Worm (Caenorhabditis elegans) whole organism, L1 larva: ENCODE results near the gene F41H8.2.

Source experiments
- alr-1 ChIP-seq: fragments of 200-800 bp; sonication (Bioruptor generic); optimal IDR thresholded peaks from 2 replicates; lab custom pipeline; 2018; ENCODE audit warnings: borderline replicate concordance, mild to moderate bottlenecking, missing genetic modification characterization, missing compliant biosample characterization
- ceh-90 ChIP-seq: sonication (generic microtip); optimal IDR thresholded peaks from 2 replicates; lab custom pipeline; 2016; ENCODE audit warnings: missing genetic modification characterization, missing compliant biosample characterization
- egl-13 ChIP-seq: sonication (generic microtip); optimal IDR thresholded peaks from 2 replicates; lab custom pipeline; 2016; ENCODE audit warnings: missing genotype, missing genetic modification reagents, missing genetic modification characterization, missing compliant biosample characterization
- lsy-2 ChIP-seq, 2 experiments: fragments of 150-350 bp; optimal IDR thresholded peaks; 2 replicates each; lab custom pipeline; 2014; ENCODE audit warnings: missing biosample characterization in 2 of 2, missing genetic modification characterization in 2 of 2
- nhr-11 ChIP-seq: fragments of 150-350 bp; optimal IDR thresholded peaks from 2 replicates; lab custom pipeline; 2014; ENCODE audit warnings: missing biosample characterization, missing genetic modification characterization
- nhr-76 ChIP-seq: sonication (generic microtip); optimal IDR thresholded peaks from 2 replicates; lab custom pipeline; 2017; ENCODE audit warnings: missing biosample characterization, missing genetic modification characterization
- rnt-1 ChIP-seq: sonication (generic microtip); optimal IDR thresholded peaks from 2 replicates; lab custom pipeline; 2016; ENCODE audit warnings: mild to moderate bottlenecking, missing genetic modification characterization, moderate library complexity, missing compliant biosample characterization
- sup-37 ChIP-seq: fragments of 200-800 bp; sonication (Bioruptor generic); optimal IDR thresholded peaks from 2 replicates; lab custom pipeline; 2018; ENCODE audit warnings: mild to moderate bottlenecking, missing genetic modification characterization, missing compliant biosample characterization

DNA sequence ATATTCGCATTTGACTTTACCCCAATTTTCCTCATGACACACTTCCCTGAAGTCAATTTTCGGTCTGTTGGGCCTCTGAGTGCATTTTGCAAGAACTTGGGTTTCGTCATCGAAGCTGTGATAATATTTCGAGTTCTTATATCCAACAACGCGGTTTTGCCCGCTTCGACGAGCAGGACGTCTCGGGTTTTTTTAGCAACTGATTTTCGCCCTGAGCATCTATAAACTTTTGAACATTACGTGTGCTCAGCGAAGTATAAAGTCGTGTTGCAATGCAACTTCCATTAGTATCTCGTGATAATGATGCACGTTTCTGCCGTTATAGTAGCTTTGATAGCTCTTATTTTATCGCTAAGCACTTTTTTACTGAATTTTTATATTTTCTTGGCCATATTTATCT, 46.2 kb upstream of the F41H8.2 start, which contains the start of gene srbc-60:
- no peak for TF ChIP-seq nhr-11 (tag; lab: Kevin White, UChicago)
- no peak for TF ChIP-seq sup-37 (GFP tag; lab: Kevin White, UChicago)
- TF ChIP-seq lsy-2 (tag; optimal IDR thresholded peaks at IDR 0.05; lab: Kevin White, UChicago), result no peak
- no peak for TF ChIP-seq egl-13 (tag; lab: Kevin White, UChicago)
- TF ChIP-seq alr-1 (tag; lab: Kevin White, UChicago), result no peak
- no peak for TF ChIP-seq rnt-1 (tag; lab: Kevin White, UChicago)
- no peak for TF ChIP-seq ceh-90 (tag; lab: Kevin White, UChicago)
- TF ChIP-seq nhr-76, result no peak
